Worm (Caenorhabditis elegans): Measurements from ENCODE around the gene gpdh-2.

Gene gpdh-2

DNA sequence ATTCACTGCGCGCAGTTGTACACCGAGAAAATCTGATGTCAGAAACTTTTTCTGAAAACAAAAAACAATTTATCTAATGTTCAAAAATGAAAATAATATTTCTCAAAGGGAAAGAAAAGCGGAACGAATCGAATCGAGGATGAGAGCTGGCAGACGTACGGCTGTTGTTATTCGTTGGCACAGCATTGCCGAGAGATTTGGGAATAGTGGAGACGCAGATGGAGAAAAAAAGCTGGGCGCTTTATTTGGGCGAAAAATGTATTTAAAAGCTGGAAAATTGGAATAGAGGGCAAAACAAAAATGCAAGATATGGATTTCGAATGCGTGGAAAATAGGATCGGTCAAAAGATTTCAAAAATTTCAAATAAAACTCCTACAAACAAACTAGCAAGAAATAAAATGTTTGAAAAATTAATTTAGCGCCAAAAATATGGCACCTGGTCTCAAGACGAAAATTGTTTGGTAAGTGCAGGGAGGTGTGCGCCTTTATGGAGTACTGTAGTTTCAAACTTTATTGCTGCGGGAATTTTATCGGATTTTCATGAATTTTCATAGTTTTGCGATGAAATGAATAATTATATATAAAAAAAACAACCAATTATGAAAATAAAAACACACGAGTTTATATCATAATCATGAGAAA lies at the start of gene gpdh-2:
Gene gpdh-2, minus strand, starts transcription at position 51 of the 643 bp plus-strand sequence.
- no peak for TF ChIP-seq him-1 (tag; optimal IDR thresholded peaks at IDR 0.05)
- no peak for TF ChIP-seq W03F9.2 (tag; optimal IDR thresholded peaks at IDR 0.05)
- TF ChIP-seq dao-5 (tag; optimal IDR thresholded peaks at IDR 0.05): no peak

DNA sequence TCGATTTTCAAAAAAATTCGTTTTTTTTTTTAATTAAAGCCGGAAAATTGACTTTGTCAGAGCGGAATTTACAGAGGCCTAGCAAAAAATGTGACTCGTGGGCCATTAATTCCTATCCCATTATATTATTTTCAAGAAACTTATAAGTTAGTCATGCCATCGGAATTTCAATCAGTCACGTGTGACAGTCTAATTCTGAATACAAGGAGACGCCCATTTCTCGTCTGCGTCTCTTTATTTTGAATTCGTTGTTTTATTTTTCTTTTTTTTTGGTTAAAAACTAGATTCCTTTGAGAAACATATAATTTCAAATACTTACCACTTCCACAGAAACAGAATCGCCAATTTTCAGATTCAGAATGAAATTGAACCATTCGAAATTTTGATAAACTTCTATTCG lies 49.8 kb upstream of the gpdh-2 start:
- TF ChIP-seq dao-5 (tag; optimal IDR thresholded peaks at IDR 0.05): no peak
- no peak for TF ChIP-seq W03F9.2 (tag; optimal IDR thresholded peaks at IDR 0.05)
- TF ChIP-seq him-1 (tag; optimal IDR thresholded peaks at IDR 0.05): no peak

DNA sequence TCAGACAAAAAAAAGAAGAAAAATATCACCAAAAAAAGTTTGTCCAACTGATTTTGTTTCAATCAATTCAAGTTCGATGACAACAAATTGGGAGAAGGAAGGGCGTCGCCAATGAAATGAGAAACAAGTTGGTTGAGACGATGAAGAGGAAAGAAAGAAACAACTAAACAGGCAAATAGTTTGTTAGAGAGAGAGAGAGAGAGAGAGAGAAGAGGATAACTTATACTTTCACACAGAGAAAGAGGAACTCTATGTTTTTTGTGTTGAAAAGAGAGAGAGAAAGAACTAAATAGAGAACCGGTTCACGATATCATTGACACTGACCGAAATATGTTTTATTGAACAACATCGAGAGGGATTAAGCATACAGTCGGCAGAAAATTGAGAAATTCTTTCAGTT lies 48.6 kb upstream of the gpdh-2 start:
- TF ChIP-seq dao-5 (tag; optimal IDR thresholded peaks at IDR 0.05) (no peak), W03F9.2 (tag; optimal IDR thresholded peaks at IDR 0.05) (no peak)

DNA sequence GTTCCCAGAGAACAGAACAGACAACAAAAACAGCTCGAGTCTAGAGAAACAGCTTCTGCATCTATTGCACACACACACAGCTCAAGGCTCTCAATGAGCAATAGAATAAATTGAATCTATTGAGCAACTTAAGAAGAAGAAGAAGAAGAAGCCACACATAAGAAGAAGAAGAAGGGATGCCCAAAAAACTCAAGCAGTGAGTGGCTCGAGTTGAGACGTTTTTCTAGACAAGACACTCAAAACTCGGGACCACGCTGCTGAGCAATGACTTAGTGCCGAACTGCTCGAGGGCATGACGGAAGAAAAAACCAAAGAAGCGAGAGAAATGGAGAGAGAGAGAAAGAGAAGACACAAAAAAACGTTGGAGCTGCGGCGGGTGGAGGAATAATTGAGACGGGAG lies 46.3 kb upstream of the gpdh-2 start:
- TF ChIP-seq him-1 (tag; optimal IDR thresholded peaks at IDR 0.05) (peak; percentile 37), W03F9.2 (tag; optimal IDR thresholded peaks at IDR 0.05) (no peak)

DNA sequence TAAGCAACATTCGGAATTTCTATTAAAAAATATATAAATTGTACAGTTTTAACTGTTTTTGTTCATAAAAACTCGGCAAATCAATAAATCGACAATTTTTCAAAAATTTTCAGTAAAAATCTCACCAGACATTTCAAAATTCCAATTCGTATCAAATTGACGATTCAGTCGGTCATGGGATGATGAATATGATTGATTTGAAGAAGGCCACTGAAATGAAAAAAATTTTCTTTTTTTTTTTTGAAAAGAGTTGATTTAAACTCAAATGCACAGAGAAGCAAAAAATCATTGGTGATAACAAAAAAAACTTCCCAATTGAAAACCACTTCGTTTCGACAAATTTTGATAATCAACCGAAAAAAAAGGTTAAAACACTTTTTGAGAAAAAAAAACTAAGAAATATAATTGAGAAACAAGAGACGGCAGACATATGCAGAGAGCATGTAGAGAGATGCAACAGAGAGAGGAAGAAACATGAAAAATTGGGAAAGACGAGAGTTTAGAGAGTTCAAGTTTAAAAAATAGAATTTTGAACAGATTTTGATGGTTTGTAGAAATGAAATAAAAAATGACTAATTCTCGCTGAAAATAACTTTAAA lies 44.8 kb upstream of the gpdh-2 start:
- TF ChIP-seq W03F9.2 (tag; optimal IDR thresholded peaks at IDR 0.05) (no peak), him-1 (tag; optimal IDR thresholded peaks at IDR 0.05) (no peak), dao-5 (tag; optimal IDR thresholded peaks at IDR 0.05) (no peak)

DNA sequence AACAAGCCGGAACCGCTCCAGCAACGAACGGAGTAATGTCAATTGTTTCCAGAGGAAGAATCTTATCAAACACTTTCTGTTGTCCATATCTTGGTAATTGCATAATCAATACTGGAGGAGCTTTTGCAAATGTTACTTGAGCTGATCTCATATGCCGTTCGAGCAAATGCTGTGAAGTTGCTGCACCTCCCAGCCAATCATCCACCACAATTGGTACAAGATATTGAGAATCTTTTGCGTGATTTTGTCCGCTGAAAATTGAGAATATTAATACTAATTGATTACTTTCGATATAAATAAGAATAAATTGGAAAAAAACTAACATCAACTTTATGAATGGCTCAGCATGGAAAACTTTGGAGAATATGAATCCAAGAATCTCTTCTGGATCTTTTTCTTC lies 40.7 kb upstream of the gpdh-2 start:
- TF ChIP-seq dao-5 (tag; optimal IDR thresholded peaks at IDR 0.05) (no peak), W03F9.2 (tag; optimal IDR thresholded peaks at IDR 0.05) (no peak), him-1 (tag; optimal IDR thresholded peaks at IDR 0.05) (no peak)

DNA sequence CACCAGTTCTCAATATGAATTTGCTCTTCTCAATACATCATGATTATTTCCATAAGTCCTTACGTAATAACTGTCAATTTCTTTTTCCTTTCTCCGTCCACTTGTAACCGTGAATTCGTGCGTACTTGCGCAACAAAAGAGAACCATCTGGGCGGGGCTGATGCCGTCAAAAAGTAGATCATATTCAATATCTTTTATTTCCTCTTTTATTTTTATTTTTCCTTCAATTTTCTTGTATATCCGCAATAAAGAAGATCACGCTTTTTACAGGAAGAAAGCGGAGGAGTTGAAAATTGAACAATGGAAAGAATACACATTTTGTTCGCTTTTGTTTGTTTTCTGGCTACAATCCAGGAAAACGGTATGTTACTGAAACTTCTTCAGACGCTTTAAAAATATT lies 33.9 kb upstream of the gpdh-2 start, which contains the start of gene mam-7:
Gene mam-7, plus strand, starts transcription at position 301 of the 400 bp plus-strand sequence.
- TF ChIP-seq W03F9.2 (tag; optimal IDR thresholded peaks at IDR 0.05) (no peak), him-1 (tag; optimal IDR thresholded peaks at IDR 0.05) (no peak), dao-5 (tag; optimal IDR thresholded peaks at IDR 0.05) (no peak)

DNA sequence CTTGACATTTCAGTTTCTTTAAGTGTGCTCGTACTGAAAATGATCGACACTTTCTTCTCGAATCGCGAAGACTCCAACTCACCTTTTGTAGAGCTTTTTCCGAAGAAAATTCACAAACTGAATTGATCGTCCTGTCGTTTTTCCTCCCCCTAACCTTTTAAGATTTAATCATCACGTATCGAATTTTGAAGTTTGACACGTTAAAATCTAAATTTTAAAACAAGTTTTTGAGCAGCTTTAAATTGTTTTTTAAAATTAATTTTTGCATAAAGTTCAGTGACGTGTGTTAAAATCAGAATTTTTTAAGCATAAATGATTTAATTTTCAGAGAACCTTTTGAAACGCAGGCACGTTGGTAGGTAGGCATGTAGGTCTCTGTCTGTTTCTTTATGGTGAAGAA lies 32.3 kb upstream of the gpdh-2 start, which contains the start of gene alg-4:
Gene alg-4, minus strand, starts transcription at position 101 of the 400 bp plus-strand sequence.
- TF ChIP-seq W03F9.2 (tag; optimal IDR thresholded peaks at IDR 0.05) (no peak), him-1 (tag; optimal IDR thresholded peaks at IDR 0.05) (no peak), dao-5 (tag; optimal IDR thresholded peaks at IDR 0.05) (no peak)

DNA sequence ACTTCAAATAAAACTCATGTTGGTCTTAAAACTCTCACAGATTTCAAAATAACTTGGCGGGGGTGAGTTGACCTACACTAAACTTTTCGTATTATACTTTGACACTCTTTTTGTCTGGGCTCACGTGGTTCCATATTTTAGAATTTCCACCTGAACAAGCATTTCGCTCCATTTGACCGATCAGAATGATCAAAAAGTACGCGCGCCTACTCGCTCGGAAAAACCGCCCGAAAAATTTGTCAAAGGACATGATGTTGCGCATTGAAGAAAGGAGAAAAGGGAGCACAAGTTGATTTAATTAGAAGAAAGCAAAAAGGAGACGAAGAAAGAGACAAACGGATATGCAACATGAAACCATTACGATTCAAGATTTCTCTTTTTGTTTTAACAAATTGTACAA lies 27.3 kb upstream of the gpdh-2 start:
- TF ChIP-seq dao-5 (tag; optimal IDR thresholded peaks at IDR 0.05): no peak
- TF ChIP-seq him-1 (tag; optimal IDR thresholded peaks at IDR 0.05): no peak
- TF ChIP-seq W03F9.2 (tag; optimal IDR thresholded peaks at IDR 0.05): no peak

DNA sequence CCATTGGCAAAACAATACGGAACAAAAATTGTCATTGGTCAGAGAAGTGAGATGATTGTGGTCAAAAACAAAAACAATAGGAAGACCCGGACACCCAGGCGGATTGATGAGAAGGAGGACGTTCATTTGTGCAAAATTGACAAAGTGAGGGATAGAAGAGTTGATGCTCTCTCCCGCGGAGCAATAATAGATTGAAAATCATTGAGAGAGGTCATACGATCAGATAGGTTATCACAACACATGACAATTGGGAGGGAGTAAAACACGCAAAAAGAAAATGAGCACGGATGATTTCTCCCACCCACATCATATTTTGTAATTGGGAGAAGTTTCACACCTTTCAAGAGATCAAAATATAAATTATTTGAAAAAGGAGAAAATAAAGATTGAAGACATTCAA lies 26.6 kb upstream of the gpdh-2 start:
- no peak for TF ChIP-seq dao-5 (tag; optimal IDR thresholded peaks at IDR 0.05)

DNA sequence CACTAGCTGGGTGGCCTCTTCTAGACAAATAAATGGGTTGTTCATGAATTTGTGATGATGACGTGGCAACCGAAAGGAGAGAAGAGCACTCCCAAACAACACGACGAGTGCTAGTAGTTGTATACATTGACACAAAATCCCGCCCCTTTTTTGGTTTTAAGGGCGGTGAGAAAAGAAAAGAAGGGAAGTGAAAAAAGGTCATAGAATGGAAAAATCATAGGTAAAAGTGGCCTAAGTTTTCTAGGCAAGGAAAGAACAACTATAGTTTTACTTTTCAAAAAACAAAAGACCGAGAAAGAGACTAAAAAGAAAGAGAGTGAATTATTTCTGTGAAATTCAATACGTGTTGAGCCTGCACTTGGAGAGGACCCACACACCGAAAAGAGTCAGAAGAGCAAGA lies 19.8 kb upstream of the gpdh-2 start, which contains the start of gene ZK757.2:
Gene ZK757.2, minus strand, starts transcription at position 101 of the 400 bp plus-strand sequence.
- TF ChIP-seq dao-5 (tag; optimal IDR thresholded peaks at IDR 0.05) (no peak), W03F9.2 (tag; optimal IDR thresholded peaks at IDR 0.05) (no peak), him-1 (tag; optimal IDR thresholded peaks at IDR 0.05) (no peak)

DNA sequence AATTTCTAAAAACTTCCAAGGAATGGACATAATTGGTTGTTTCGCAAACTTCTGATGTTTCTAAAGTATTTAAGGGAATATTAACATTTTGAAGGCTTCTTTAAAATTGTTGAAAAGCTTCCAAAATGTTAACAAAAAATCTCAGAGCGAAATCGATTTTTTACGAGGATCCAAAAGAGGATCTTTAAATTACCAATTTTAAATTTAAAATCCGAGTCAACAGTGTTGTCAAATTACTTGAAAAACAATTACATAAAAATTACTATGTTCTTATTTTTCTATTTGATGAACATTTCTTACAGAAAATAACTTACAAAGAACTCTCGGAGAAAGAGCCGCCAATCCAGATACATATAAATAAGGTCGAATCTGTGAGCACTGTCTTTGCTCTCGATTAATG lies 18.0 kb upstream of the gpdh-2 start, which contains the start of gene ZK757.10:
Gene ZK757.10, plus strand, starts transcription at position 301 of the 400 bp plus-strand sequence.
- TF ChIP-seq dao-5 (tag; optimal IDR thresholded peaks at IDR 0.05): no peak
- no peak for TF ChIP-seq him-1 (tag; optimal IDR thresholded peaks at IDR 0.05)

DNA sequence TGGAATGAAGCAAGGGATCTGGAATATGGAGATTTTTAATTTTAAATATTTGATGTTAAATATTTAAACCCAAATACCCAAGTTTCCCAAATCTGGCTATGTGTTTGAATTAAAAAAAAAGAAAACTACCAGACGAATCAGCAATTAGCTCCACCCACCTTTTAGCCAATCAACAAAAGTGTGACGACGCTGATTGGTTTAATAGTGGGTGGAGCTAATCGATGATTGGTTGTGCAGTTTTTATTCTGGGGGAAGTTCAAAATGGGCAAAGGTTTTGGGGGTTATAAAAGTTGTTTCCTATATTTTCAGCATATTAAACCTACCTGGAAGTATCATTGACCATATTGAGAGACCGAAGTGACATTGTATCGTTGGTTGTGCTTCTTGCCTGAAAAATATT lies 15.5 kb upstream of the gpdh-2 start:
- TF ChIP-seq dao-5 (tag; optimal IDR thresholded peaks at IDR 0.05) (no peak), him-1 (tag; optimal IDR thresholded peaks at IDR 0.05) (no peak), W03F9.2 (tag; optimal IDR thresholded peaks at IDR 0.05) (no peak)

DNA sequence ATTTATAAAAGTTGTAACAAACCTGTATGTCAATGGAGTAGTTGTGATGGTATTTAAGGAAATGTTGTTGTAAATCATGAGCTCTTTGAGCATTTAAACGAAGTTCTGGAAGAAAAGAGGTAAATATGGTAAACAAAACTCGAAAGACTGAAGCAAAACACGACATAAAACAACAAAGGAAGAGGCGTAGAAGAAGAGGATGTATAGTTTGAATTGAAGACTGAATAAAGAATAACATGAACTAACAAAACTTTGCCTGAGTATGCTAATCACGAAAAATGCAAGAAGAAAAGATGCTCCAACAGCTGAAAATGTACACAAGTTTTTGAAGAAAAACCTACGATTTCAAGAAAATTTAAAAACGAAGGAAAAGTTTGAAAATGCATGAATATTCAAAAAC lies 12.0 kb upstream of the gpdh-2 start, which contains the start of gene ZK757.1:
Gene ZK757.1, minus strand, starts transcription at position 101 of the 400 bp plus-strand sequence.
- TF ChIP-seq W03F9.2 (tag; optimal IDR thresholded peaks at IDR 0.05): no peak
- TF ChIP-seq dao-5 (tag; optimal IDR thresholded peaks at IDR 0.05): no peak
- TF ChIP-seq him-1 (tag; optimal IDR thresholded peaks at IDR 0.05): no peak
